Worm (Caenorhabditis elegans) whole organism, L2 larva: ENCODE data around the gene fbxl-5.

Experiments used
- mdl-1 ChIP-seq, 2 experiments: fragments of 150-350 bp in 1 of 2; sonication (generic microtip) in 1 of 2; optimal IDR thresholded peaks; 2 replicates each; lab custom pipeline; 2017; ENCODE audit warnings: missing biosample characterization in 2 of 2, missing genetic modification characterization in 2 of 2
- nhr-23 ChIP-seq: fragments of 150-350 bp; optimal IDR thresholded peaks from 2 replicates; lab custom pipeline; 2014; ENCODE audit warnings: missing biosample characterization, missing genetic modification reagents, missing genetic modification characterization
- ztf-4 ChIP-seq: fragments of 150-350 bp; optimal IDR thresholded peaks from 2 replicates; lab custom pipeline; 2014; ENCODE audit warnings: missing biosample characterization, missing genetic modification characterization

DNA sequence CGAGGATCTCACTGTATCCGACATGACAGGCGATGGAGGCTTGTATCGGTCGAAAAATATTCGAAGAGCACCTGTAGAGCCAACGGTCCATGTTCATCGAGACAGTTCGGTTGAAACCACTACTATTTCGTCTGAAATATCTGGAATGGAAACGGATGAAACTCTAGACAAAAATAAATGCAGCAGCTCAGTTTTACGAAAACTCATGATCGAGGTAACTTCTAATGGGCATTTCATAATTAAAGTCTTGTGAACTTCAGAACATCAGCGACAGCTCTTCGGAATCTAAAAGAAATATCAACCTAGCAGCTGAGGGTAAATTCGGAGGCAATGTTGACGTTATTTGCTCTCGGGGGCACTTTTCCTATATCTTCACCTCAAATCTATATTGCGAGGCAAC lies 32.5 kb downstream of the fbxl-5 start:
- TF ChIP-seq mdl-1 (tag; optimal IDR thresholded peaks at IDR 0.05; lab: Kevin White, UChicago) (no peak), ztf-4 (tag; lab: Kevin White, UChicago) (no peak), nhr-23 (tag; lab: Kevin White, UChicago) (no peak)
